Fruit fly (Drosophila melanogaster) whole organism, embryonic: ENCODE data around the gene CG44261.

Experiments used
- C15 ChIP-seq: fragments of 200-800 bp; sonication (Bioruptor generic); IDR thresholded peaks from 3 replicates; pipeline ENCODE4 v1.3.6; 2022; ENCODE audit warnings: missing biosample characterization, missing genetic modification characterization
- CG12299 ChIP-seq: fragments of 200-800 bp; sonication (Bioruptor generic); optimal IDR thresholded peaks from 2 replicates; lab custom pipeline; 2018; ENCODE audit warnings: missing biosample characterization, mild to moderate bottlenecking, missing genetic modification characterization
- CG1233 ChIP-seq: fragments of 200-800 bp; sonication (Bioruptor generic); optimal IDR thresholded peaks from 4 replicates; lab custom pipeline; 2018; ENCODE audit warnings: missing biosample characterization, mild to moderate bottlenecking, missing genetic modification characterization
- CG15601 ChIP-seq: fragments of 200-800 bp; sonication (Bioruptor generic); optimal IDR thresholded peaks from 3 replicates; lab custom pipeline; 2019; ENCODE audit warnings: missing biosample characterization, mild to moderate bottlenecking, missing genetic modification characterization, moderate library complexity
- CG16813 ChIP-seq: fragments of 200-800 bp; sonication (Bioruptor generic); IDR thresholded peaks from 3 replicates; pipeline ENCODE4 v1.3.6; 2022; ENCODE audit warnings: missing biosample characterization, missing genetic modification characterization; ENCODE audit not compliant: partially characterized antibody
- CG17328 ChIP-seq: fragments of 200-800 bp; sonication (Bioruptor generic); IDR thresholded peaks from 2 replicates; pipeline ENCODE4 v1.3.6; 2022; ENCODE audit warnings: missing biosample characterization, missing genetic modification characterization
- CG17912 ChIP-seq: fragments of 200-800 bp; sonication (Bioruptor generic); optimal IDR thresholded peaks from 2 replicates; lab custom pipeline; 2018; ENCODE audit warnings: missing biosample characterization, mild to moderate bottlenecking, missing genetic modification characterization
- CG18476 ChIP-seq: fragments of 200-800 bp; sonication (Bioruptor generic); optimal IDR thresholded peaks from 2 replicates; lab custom pipeline; 2016; ENCODE audit warnings: missing biosample characterization, mild to moderate bottlenecking, missing genetic modification characterization
- CG34224 ChIP-seq: fragments of 200-800 bp; sonication (Bioruptor generic); IDR thresholded peaks from 3 replicates; pipeline ENCODE4 v1.3.6; 2022; ENCODE audit warnings: missing biosample characterization, missing genetic modification characterization; ENCODE audit not compliant: partially characterized antibody
- CG43689 ChIP-seq: fragments of 200-800 bp; sonication (Bioruptor generic); IDR thresholded peaks from 2 replicates; pipeline ENCODE4 v1.3.6; 2022; ENCODE audit warnings: missing biosample characterization, missing genetic modification characterization
- CG5245 ChIP-seq: fragments of 200-800 bp; sonication (Bioruptor generic); optimal IDR thresholded peaks from 3 replicates; lab custom pipeline; 2016; ENCODE audit warnings: missing biosample characterization, missing genetic modification characterization
- CG6689 ChIP-seq: fragments of 200-800 bp; sonication (Bioruptor generic); IDR thresholded peaks from 2 replicates; pipeline ENCODE4 v1.3.6; 2022; ENCODE audit warnings: missing biosample characterization, missing genetic modification characterization
- Drgx ChIP-seq: fragments of 200-800 bp; sonication (Bioruptor generic); IDR thresholded peaks from 2 replicates; pipeline ENCODE4 v1.3.6; 2022; ENCODE audit warnings: missing biosample characterization, missing genetic modification characterization
- ERR ChIP-seq: fragments of 200-800 bp; sonication (Bioruptor generic); optimal IDR thresholded peaks from 2 replicates; lab custom pipeline; 2016; ENCODE audit warnings: missing biosample characterization, missing genetic modification characterization
- Elba2 ChIP-seq: fragments of 200-800 bp; sonication (Bioruptor generic); optimal IDR thresholded peaks from 3 replicates; lab custom pipeline; 2016; ENCODE audit warnings: missing biosample characterization, missing genetic modification characterization
- Fer1 ChIP-seq: fragments of 200-800 bp; sonication (Bioruptor generic); optimal IDR thresholded peaks from 2 replicates; lab custom pipeline; 2017; ENCODE audit warnings: missing biosample characterization, mild to moderate bottlenecking, missing genetic modification characterization
- GATAe ChIP-seq: fragments of 200-800 bp; sonication (Bioruptor generic); conservative IDR thresholded peaks from 2 replicates; pipeline ENCODE4 v1.3.6; 2022; ENCODE audit warnings: missing biosample characterization, missing genetic modification characterization
- HHEX ChIP-seq: fragments of 200-800 bp; sonication (Bioruptor generic); optimal IDR thresholded peaks from 3 replicates; lab custom pipeline; 2017; ENCODE audit warnings: missing biosample characterization, mild to moderate bottlenecking, missing genetic modification characterization, missing genetic modification reagents
- HLH54F ChIP-seq: fragments of 200-800 bp; sonication (Bioruptor generic); optimal IDR thresholded peaks from 3 replicates; lab custom pipeline; 2016; ENCODE audit warnings: missing biosample characterization, missing genetic modification characterization
- HLHmδ ChIP-seq: fragments of 200-800 bp; sonication (Bioruptor generic); optimal IDR thresholded peaks from 2 replicates; lab custom pipeline; 2018; ENCODE audit warnings: missing biosample characterization, mild to moderate bottlenecking, missing genetic modification characterization, moderate library complexity
- HmgD ChIP-seq: fragments of 200-800 bp; sonication (Bioruptor generic); optimal IDR thresholded peaks from 3 replicates; lab custom pipeline; 2016; ENCODE audit warnings: missing biosample characterization, missing genetic modification characterization
- HmgZ ChIP-seq: fragments of 200-800 bp; sonication (Bioruptor generic); optimal IDR thresholded peaks from 2 replicates; lab custom pipeline; 2018; ENCODE audit warnings: missing biosample characterization, mild to moderate bottlenecking, missing genetic modification characterization
- Hr39 ChIP-seq: fragments of >200 bp; optimal IDR thresholded peaks from 2 replicates; lab custom pipeline; 2017
- Hr51 ChIP-seq, 2 experiments: fragments of 200-800 bp; sonication (Bioruptor generic); optimal IDR thresholded peaks; 2 replicates in 1 of 2; 3 replicates in 1 of 2; lab custom pipeline; 2016 to 2018; ENCODE audit warnings: missing biosample characterization in 2 of 2, missing genetic modification characterization in 2 of 2, mild to moderate bottlenecking in 1 of 2, moderate library complexity in 1 of 2
- Jarid2 ChIP-seq: fragments of 200-800 bp; sonication (Bioruptor generic); optimal IDR thresholded peaks from 3 replicates; lab custom pipeline; 2017; ENCODE audit warnings: mild to moderate bottlenecking, missing biosample characterization, missing genetic modification reagents, missing genetic modification characterization
- Med ChIP-seq: fragments of 200-800 bp; sonication (Bioruptor generic); peaks from one replicate; lab custom pipeline; 2016; ENCODE audit warnings: missing biosample characterization, missing genetic modification characterization, mild to moderate bottlenecking, inconsistent platforms, moderate library complexity
- Rfx ChIP-seq: fragments of 200-800 bp; sonication (Bioruptor generic); IDR thresholded peaks from 2 replicates; pipeline ENCODE4 v1.3.6; 2022; ENCODE audit warnings: missing biosample characterization, missing genetic modification characterization
- Usf ChIP-seq: fragments of 200-800 bp; sonication (Bioruptor generic); optimal IDR thresholded peaks from 2 replicates; lab custom pipeline; 2017; ENCODE audit warnings: missing genotype, missing biosample characterization, missing genetic modification characterization
- Vsx1 ChIP-seq: fragments of 200-800 bp; sonication (Bioruptor generic); optimal IDR thresholded peaks from 2 replicates; lab custom pipeline; 2017; ENCODE audit warnings: missing biosample characterization, mild to moderate bottlenecking, missing genetic modification characterization, missing genetic modification reagents
- cg ChIP-seq: fragments of 200-800 bp; sonication (Bioruptor generic); optimal IDR thresholded peaks from 3 replicates; lab custom pipeline; 2019; ENCODE audit warnings: missing biosample characterization, mild to moderate bottlenecking, missing genetic modification characterization, moderate library complexity
- chinmo ChIP-seq: fragments of 200-800 bp; sonication (Bioruptor generic); IDR thresholded peaks from 4 replicates; pipeline ENCODE4 v1.3.6; 2022; ENCODE audit warnings: missing biosample characterization, missing genetic modification characterization; ENCODE audit not compliant: partially characterized antibody
- crol ChIP-seq: fragments of 200-800 bp; sonication (Bioruptor generic); IDR thresholded peaks from 2 replicates; pipeline ENCODE4 v1.3.6; 2022; ENCODE audit warnings: missing biosample characterization, missing genetic modification characterization
- cwo ChIP-seq: fragments of 200-800 bp; sonication (Bioruptor generic); optimal IDR thresholded peaks from 3 replicates; lab custom pipeline; 2017; ENCODE audit warnings: missing biosample characterization, missing genetic modification characterization, mild to moderate bottlenecking, moderate library complexity, missing genetic modification reagents
- da ChIP-seq: fragments of 200-800 bp; sonication (Bioruptor generic); optimal IDR thresholded peaks from 2 replicates; lab custom pipeline; 2016; ENCODE audit warnings: missing biosample characterization, missing genetic modification characterization
- dysf ChIP-seq: fragments of 200-800 bp; sonication (Bioruptor generic); IDR thresholded peaks from 3 replicates; pipeline ENCODE4 v1.3.6; 2022; ENCODE audit warnings: missing biosample characterization, missing genetic modification characterization
- exex ChIP-seq: fragments of 200-800 bp; sonication (Bioruptor generic); optimal IDR thresholded peaks from 4 replicates; lab custom pipeline; 2018; ENCODE audit warnings: missing biosample characterization, mild to moderate bottlenecking, missing genetic modification characterization, moderate library complexity
- eyg ChIP-seq: fragments of 200-800 bp; sonication (Bioruptor generic); optimal IDR thresholded peaks from 3 replicates; lab custom pipeline; 2016; ENCODE audit warnings: missing biosample characterization, missing genetic modification characterization
- grn ChIP-seq: fragments of 200-800 bp; sonication (Bioruptor generic); optimal IDR thresholded peaks from 3 replicates; lab custom pipeline; 2017; ENCODE audit warnings: missing biosample characterization, missing genetic modification characterization
- gsb-n ChIP-seq: fragments of 200-800 bp; sonication (Bioruptor generic); optimal IDR thresholded peaks from 3 replicates; lab custom pipeline; 2018; ENCODE audit warnings: missing biosample characterization, mild to moderate bottlenecking, missing genetic modification characterization
- hbn ChIP-seq: fragments of 200-800 bp; sonication (Bioruptor generic); IDR thresholded peaks from 2 replicates; pipeline ENCODE4 v1.3.6; 2022; ENCODE audit warnings: missing biosample characterization, missing genetic modification characterization; ENCODE audit not compliant: partially characterized antibody
- lab ChIP-seq: fragments of 200-800 bp; sonication (Bioruptor generic); optimal IDR thresholded peaks from 3 replicates; lab custom pipeline; 2017; ENCODE audit warnings: missing biosample characterization, missing genetic modification characterization, mild to moderate bottlenecking, moderate library complexity, missing genetic modification reagents
- mirr ChIP-seq: fragments of 200-800 bp; sonication (Bioruptor generic); optimal IDR thresholded peaks from 3 replicates; lab custom pipeline; 2018; ENCODE audit warnings: missing biosample characterization, mild to moderate bottlenecking, missing genetic modification characterization
- sd ChIP-seq: fragments of 200-800 bp; sonication (Bioruptor generic); optimal IDR thresholded peaks from 3 replicates; lab custom pipeline; 2018; ENCODE audit warnings: missing biosample characterization, mild to moderate bottlenecking, missing genetic modification characterization, moderate library complexity
- sens ChIP-seq: fragments of 200-800 bp; sonication (Bioruptor generic); peaks from one replicate; lab custom pipeline; 2016; ENCODE audit warnings: missing biosample characterization, missing genetic modification characterization
- sens-2 ChIP-seq: fragments of 200-800 bp; sonication (Bioruptor generic); IDR thresholded peaks from 2 replicates; pipeline ENCODE4 v1.3.6; 2022; ENCODE audit warnings: missing biosample characterization, missing genetic modification characterization
- sug ChIP-seq: fragments of 200-800 bp; optimal IDR thresholded peaks from 2 replicates; lab custom pipeline; 2019; ENCODE audit warnings: missing biosample characterization, mild to moderate bottlenecking, missing genetic modification characterization, moderate library complexity
- wor ChIP-seq: fragments of 200-800 bp; sonication (Bioruptor generic); IDR thresholded peaks from 2 replicates; pipeline ENCODE4 v1.3.6; 2022; ENCODE audit warnings: missing biosample characterization, missing genetic modification characterization
- zen2 ChIP-seq: fragments of 200-800 bp; sonication (Bioruptor generic); IDR thresholded peaks from 3 replicates; pipeline ENCODE4 v1.3.6; 2022; ENCODE audit warnings: missing biosample characterization, missing genetic modification characterization; ENCODE audit not compliant: partially characterized antibody

Gene CG44261

dm6 chr3R:9388321-9388720, 19.6 kb downstream of the CG44261 start:
- TF ChIP-seq sd (tag; lab: Kevin White, UChicago) (peak; percentile 59), exex (tag; lab: Kevin White, UChicago) (peak; percentile 52), Hr51 (GFP tag; optimal IDR thresholded peaks at IDR 0.05; lab: Kevin White, UChicago) (no peak)

DNA sequence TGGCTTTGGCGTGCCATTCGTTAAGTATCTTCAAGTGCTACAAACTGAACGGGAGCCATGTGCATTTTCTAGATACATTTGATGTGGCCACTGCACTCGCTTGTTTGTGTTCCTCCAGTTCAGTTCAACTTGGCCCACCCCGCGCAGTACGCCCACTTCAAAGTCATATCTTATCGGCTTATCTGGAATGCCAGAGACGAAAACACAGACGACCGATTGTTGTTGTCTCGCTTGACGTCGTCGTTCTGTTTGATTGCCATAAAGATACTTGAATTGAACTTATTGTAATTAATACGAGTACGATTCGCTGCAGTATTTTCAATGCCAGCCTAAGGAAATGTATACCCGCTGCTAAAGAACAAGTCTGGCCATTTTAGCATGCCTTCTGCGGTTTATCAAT, 20.3 kb downstream of the CG44261 start:
- TF ChIP-seq exex (tag; lab: Kevin White, UChicago) (peak; percentile 56), grn (GFP tag; lab: Kevin White, UChicago) (peak; percentile 90), crol (GFP tag; lab: Robert Waterston, UW) (peak; percentile 29; the same call in 1 of the 2 replicates), Med (GFP tag; lab: Kevin White, UChicago) (peak; percentile 20), HmgD (GFP tag; lab: Kevin White, UChicago) (no peak), sug (tag; lab: Kevin White, UChicago) (peak; percentile 31), Vsx1 (GFP tag; lab: Kevin White, UChicago) (peak; percentile 13), ERR (GFP tag; lab: Kevin White, UChicago) (no peak), CG17912 (GFP tag; lab: Kevin White, UChicago) (no peak), mirr (GFP tag; lab: Kevin White, UChicago) (peak; percentile 44), chinmo (0 out of 4 replicates have a peak, but pooled peaks have one; percentile 32), HLH54F (GFP tag; lab: Kevin White, UChicago) (no peak), CG15601 (tag; lab: Kevin White, UChicago) (peak; percentile 16), sd (tag; lab: Kevin White, UChicago) (peak; percentile 91), lab (GFP tag; lab: Kevin White, UChicago) (peak; percentile 3), GATAe (GFP tag; lab: Robert Waterston, UW) (peak; percentile 69)

DNA sequence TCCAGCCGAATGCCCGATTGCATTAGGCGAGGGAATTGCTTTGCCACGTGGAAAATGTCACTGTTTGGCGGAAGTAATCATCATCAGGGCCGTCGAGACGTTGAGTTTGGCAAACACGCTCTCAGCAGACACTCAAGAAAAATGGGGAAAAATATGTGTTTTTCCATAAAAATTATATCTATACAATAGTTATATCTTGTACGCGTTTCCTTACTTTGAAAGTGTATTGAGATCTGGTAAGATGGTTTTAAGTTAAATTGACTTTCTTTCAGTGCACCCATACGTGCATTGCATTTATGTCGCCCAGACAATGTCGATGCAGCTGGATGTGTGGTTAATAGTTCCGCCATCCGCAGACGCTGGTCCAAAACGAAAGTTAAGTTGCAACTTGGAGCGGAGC, 22.0 kb downstream of the CG44261 start:
- TF ChIP-seq HmgZ (tag; lab: Kevin White, UChicago) = no peak
- TF ChIP-seq CG6689 (GFP tag; lab: Robert Waterston, UW) = 0 out of 2 replicates have a peak, but pooled peaks have one; percentile 12
- TF ChIP-seq CG17328 (GFP tag; lab: Robert Waterston, UW) = peak; percentile 22; the same call in 1 of the 2 replicates
- TF ChIP-seq Usf (GFP tag; lab: Kevin White, UChicago) = no peak
- no peak for TF ChIP-seq Fer1 (GFP tag; lab: Kevin White, UChicago)
- TF ChIP-seq Jarid2 (GFP tag; lab: Kevin White, UChicago) = no peak
- TF ChIP-seq Rfx = no peak
- TF ChIP-seq da (GFP tag; lab: Kevin White, UChicago) = no peak
- no peak for TF ChIP-seq HHEX (GFP tag; lab: Kevin White, UChicago)
- TF ChIP-seq dysf (GFP tag; lab: Robert Waterston, UW) = no peak
- no peak for TF ChIP-seq CG1233
- no peak for TF ChIP-seq eyg (GFP tag; lab: Kevin White, UChicago)
- no peak for TF ChIP-seq gsb-n
- no peak for TF ChIP-seq Elba2 (GFP tag; lab: Kevin White, UChicago)
- TF ChIP-seq zen2 (GFP tag; lab: Robert Waterston, UW) = no peak
- TF ChIP-seq wor (GFP tag; lab: Robert Waterston, UW) = no peak
- no peak for TF ChIP-seq CG18476 (GFP tag; lab: Kevin White, UChicago)
- no peak for TF ChIP-seq CG34224
- no peak for TF ChIP-seq C15 (GFP tag; lab: Robert Waterston, UW)
- peak; percentile 38 for TF ChIP-seq sens (GFP tag; lab: Kevin White, UChicago)
- no peak for TF ChIP-seq sens-2
- TF ChIP-seq hbn (GFP tag; lab: Robert Waterston, UW) = no peak
- no peak for TF ChIP-seq CG5245
- TF ChIP-seq Hr39 (lab: Kevin White, UChicago) = no peak
- no peak for TF ChIP-seq CG43689 (GFP tag; lab: Robert Waterston, UW)
- no peak for TF ChIP-seq CG12299 (tag; lab: Kevin White, UChicago)
- no peak for TF ChIP-seq HLHmδ (GFP tag; lab: Kevin White, UChicago)
- peak; percentile 47 for TF ChIP-seq Drgx (GFP tag; lab: Robert Waterston, UW)
- TF ChIP-seq CG16813 (GFP tag; lab: Robert Waterston, UW) = no peak
- no peak for TF ChIP-seq cwo (GFP tag; lab: Kevin White, UChicago)
- TF ChIP-seq cg (GFP tag; lab: Kevin White, UChicago) = no peak
